Fruit fly (Drosophila melanogaster): ENCODE measurements around the gene Nepl21.

DNA sequence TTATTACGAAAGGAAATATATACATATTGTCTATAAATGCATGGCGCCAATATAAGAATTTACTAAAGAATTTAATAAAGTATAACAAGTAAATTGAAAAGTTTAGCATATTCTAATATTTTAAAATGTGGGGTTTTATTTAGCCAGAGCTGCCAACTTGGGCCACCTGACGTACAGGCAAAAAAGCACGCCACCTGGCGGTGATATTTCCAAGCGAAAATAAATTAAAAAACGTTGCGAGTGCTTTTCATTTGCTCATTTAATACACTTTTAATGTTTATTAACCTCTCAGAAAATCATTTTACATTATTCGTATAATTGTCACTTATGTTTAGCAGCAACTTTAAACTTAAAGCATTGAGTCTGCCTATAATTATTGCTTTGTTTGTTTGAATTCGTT, 13.1 kb upstream of the Nepl21 start:
- TF ChIP-seq toe (GFP tag; optimal IDR thresholded peaks at IDR 0.05): no peak
- TF ChIP-seq cic (GFP tag; optimal IDR thresholded peaks at IDR 0.05): no peak
- no peak for TF ChIP-seq bab1 (GFP tag; optimal IDR thresholded peaks at IDR 0.05)
- no peak for TF ChIP-seq CG33017 (tag; optimal IDR thresholded peaks at IDR 0.05)
- no peak for TF ChIP-seq Crg-1 (GFP tag; optimal IDR thresholded peaks at IDR 0.05)
- TF ChIP-seq CG11617 (GFP tag; optimal IDR thresholded peaks at IDR 0.05): no peak
- TF ChIP-seq CG7045 (GFP tag; optimal IDR thresholded peaks at IDR 0.05): no peak
- TF ChIP-seq CG5204 (GFP tag; optimal IDR thresholded peaks at IDR 0.05): no peak
- TF ChIP-seq CG7101 (tag; optimal IDR thresholded peaks at IDR 0.05): no peak
- TF ChIP-seq kay (GFP tag; ENCODE audit: borderline replicate concordance): peak; percentile 56
- no peak for TF ChIP-seq Mnt (GFP tag; optimal IDR thresholded peaks at IDR 0.05)
- no peak for TF ChIP-seq pad (GFP tag; optimal IDR thresholded peaks at IDR 0.05)
